Fruit fly (Drosophila melanogaster): ENCODE data around the gene CG42833.

Gene CG42833

DNA sequence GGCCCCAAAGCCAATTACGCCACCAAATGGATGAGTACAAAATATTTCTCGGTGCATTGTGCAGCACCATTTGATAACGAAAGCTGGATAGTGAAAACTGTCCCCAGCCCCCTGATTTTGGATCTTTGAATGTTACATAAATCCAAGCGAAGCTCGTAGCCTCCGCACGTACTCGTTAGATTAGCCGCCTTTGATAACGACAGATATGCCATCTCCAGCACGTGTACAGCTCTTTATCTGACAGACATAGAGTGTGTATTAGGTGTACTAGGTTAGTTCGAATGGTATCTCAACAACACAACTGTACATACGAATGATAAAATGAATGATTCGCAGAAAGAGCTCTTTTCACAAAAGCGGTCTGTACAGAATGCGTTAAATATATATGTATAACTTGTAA lies 3.6 kb upstream of the CG42833 start:
- no peak for TF ChIP-seq EcR (GFP tag; optimal IDR thresholded peaks at IDR 0.05)
- no peak for TF ChIP-seq Pif1B (GFP tag; optimal IDR thresholded peaks at IDR 0.05)
- TF ChIP-seq CG10348 (GFP tag; IDR thresholded peaks at IDR 0.05) = no peak
- TF ChIP-seq CG32121 (GFP tag; IDR thresholded peaks at IDR 0.05) = no peak
- TF ChIP-seq CG12605 (GFP tag; IDR thresholded peaks at IDR 0.05) = no peak
- TF ChIP-seq Pif1A (GFP tag; optimal IDR thresholded peaks at IDR 0.05) = no peak
- TF ChIP-seq CG9948 (tag; optimal IDR thresholded peaks at IDR 0.05) = no peak
- TF ChIP-seq CG17806 (tag; optimal IDR thresholded peaks at IDR 0.05) = no peak
- no peak for TF ChIP-seq Snoo (tag; optimal IDR thresholded peaks at IDR 0.05)
- no peak for TF ChIP-seq D1 (tag; optimal IDR thresholded peaks at IDR 0.05)
- no peak for TF ChIP-seq fd96Ca (GFP tag; IDR thresholded peaks at IDR 0.05)
- no peak for TF ChIP-seq gl (tag; optimal IDR thresholded peaks at IDR 0.05)
- TF ChIP-seq rn (GFP tag; IDR thresholded peaks at IDR 0.05) = no peak
- no peak for TF ChIP-seq CG15710 (tag; optimal IDR thresholded peaks at IDR 0.05)
- TF ChIP-seq CG8301 (tag; optimal IDR thresholded peaks at IDR 0.05) = no peak

DNA sequence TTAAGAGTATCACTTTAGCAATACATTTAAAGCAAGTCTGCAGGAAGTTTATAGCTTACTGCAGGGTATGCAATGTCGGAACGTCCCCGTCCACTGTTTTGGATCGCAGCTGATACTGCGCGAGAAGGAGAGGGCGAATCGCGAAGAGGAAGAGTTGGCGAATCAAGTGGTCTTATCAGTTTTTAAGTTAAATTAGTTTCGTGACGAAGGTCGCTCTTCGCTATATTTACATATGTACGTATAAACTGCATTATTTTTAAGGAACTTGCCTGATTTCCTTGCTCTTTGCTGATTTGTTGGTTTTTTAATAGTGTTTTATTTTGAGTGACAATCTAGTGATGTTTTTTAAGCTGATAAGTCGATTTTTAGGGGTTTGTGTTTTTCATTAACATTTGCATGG lies 2.7 kb upstream of the CG42833 start:
- TF ChIP-seq CG14655 (GFP tag; optimal IDR thresholded peaks at IDR 0.05) (no peak), Pif1B (GFP tag; optimal IDR thresholded peaks at IDR 0.05) (no peak), CG12605 (GFP tag; IDR thresholded peaks at IDR 0.05) (no peak), CG15710 (tag; optimal IDR thresholded peaks at IDR 0.05) (no peak), CG4496 (GFP tag; IDR thresholded peaks at IDR 0.05) (no peak), CG8159 (tag; optimal IDR thresholded peaks at IDR 0.05) (no peak), D1 (tag; optimal IDR thresholded peaks at IDR 0.05) (no peak), Snoo (tag; optimal IDR thresholded peaks at IDR 0.05) (no peak), CG13204 (GFP tag; optimal IDR thresholded peaks at IDR 0.05) (no peak)

DNA sequence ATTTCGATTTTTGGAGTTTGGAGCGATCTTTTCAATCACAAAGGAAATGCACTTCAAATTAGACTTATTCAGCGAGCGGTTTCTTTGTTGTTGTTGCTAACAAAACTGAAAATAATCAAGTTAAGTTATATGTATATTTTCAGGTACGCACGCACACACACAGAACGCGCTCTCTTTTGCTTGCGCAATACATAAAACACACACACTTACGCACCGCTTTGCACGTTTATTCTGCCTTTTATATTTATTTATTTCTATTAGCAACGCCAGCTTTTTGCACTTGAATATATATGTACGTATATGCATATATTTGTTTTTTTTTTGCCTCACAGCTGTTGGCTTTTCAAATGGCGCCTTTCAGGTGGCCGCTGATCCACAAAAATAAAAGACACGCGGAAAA lies 2.2 kb upstream of the CG42833 start:
- 0 out of 3 replicates have a peak, but pooled peaks have one; percentile 12 for TF ChIP-seq fd96Ca (GFP tag; IDR thresholded peaks at IDR 0.05)
- no peak for TF ChIP-seq Snoo (tag; optimal IDR thresholded peaks at IDR 0.05)
- TF ChIP-seq CG32121 (GFP tag; IDR thresholded peaks at IDR 0.05) = no peak
- no peak for TF ChIP-seq D1 (tag; optimal IDR thresholded peaks at IDR 0.05)
- TF ChIP-seq Pif1A (GFP tag; optimal IDR thresholded peaks at IDR 0.05) = no peak
- no peak for TF ChIP-seq CG17806 (tag; optimal IDR thresholded peaks at IDR 0.05)
- no peak for TF ChIP-seq CG34367 (tag; optimal IDR thresholded peaks at IDR 0.05)
- TF ChIP-seq gl (tag; optimal IDR thresholded peaks at IDR 0.05) = no peak

DNA sequence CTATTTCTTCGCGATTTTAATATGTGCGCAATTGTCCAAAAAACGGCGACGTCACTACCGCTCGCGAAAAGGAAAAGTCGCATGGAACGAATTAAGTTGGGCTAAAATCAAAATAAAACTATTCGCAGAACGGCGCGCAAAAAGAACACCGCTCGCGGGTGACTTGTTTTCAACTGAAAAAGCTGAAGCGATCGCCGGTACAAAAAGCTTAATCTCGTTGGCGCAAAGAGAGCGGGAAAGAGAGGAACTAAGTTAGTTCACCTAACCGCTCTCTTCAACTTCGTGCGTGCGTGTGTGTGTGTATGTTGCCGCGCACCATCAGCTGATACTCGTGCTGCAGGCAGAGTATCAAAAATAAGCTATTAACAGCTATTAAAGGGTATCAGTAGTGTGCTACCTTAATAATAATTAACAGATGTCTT lies 1.7 kb upstream of the CG42833 start, which contains the start of gene CG42674:
Gene CG42674 (minus strand): TSS at position 180 of the 422 bp plus-strand sequence.
- peak; percentile 30 for TF ChIP-seq Pif1B (GFP tag; optimal IDR thresholded peaks at IDR 0.05)
- peak; percentile 54; the same call in 1 of the 3 replicates for TF ChIP-seq CG4496 (GFP tag; IDR thresholded peaks at IDR 0.05)
- no peak for TF ChIP-seq rn (GFP tag; IDR thresholded peaks at IDR 0.05)
- TF ChIP-seq CG34367 (tag; optimal IDR thresholded peaks at IDR 0.05) = no peak

DNA sequence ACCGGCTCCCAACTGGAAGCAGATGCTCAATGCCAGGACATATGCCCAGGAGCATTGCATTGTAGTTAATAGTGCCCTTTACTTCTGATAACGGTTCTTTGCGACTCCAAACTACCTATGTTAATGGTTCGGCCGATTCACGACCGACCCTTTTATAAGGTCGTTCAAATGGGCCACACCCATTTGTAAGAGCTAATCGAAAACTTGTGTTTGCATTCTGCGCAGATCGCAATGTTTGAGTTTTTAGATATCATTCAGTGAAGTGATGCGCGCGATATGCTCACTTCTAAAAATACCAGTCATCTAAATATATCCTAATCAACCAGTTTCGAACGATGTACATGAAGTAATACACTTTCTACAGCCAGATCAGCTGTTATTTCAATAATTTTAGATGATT lies 1.6 kb downstream of the CG42833 start, which contains the start of gene obst-F:
Gene obst-F (minus strand): TSS at position 101 of the 400 bp plus-strand sequence.
- TF ChIP-seq CG17806 (tag; optimal IDR thresholded peaks at IDR 0.05) = no peak
- no peak for TF ChIP-seq Snoo (tag; optimal IDR thresholded peaks at IDR 0.05)
- TF ChIP-seq CG4496 (GFP tag; IDR thresholded peaks at IDR 0.05) = no peak
- TF ChIP-seq EcR (GFP tag; optimal IDR thresholded peaks at IDR 0.05) = no peak
- TF ChIP-seq Ets98B (GFP tag; IDR thresholded peaks at IDR 0.05) = no peak
- TF ChIP-seq CG9948 (tag; optimal IDR thresholded peaks at IDR 0.05) = no peak
- no peak for TF ChIP-seq CG32121 (GFP tag; IDR thresholded peaks at IDR 0.05)
- TF ChIP-seq CG15710 (tag; optimal IDR thresholded peaks at IDR 0.05) = no peak
- TF ChIP-seq CG12605 (GFP tag; IDR thresholded peaks at IDR 0.05) = no peak
- TF ChIP-seq Pif1B (GFP tag; optimal IDR thresholded peaks at IDR 0.05) = no peak
- TF ChIP-seq CG8301 (tag; optimal IDR thresholded peaks at IDR 0.05) = no peak

DNA sequence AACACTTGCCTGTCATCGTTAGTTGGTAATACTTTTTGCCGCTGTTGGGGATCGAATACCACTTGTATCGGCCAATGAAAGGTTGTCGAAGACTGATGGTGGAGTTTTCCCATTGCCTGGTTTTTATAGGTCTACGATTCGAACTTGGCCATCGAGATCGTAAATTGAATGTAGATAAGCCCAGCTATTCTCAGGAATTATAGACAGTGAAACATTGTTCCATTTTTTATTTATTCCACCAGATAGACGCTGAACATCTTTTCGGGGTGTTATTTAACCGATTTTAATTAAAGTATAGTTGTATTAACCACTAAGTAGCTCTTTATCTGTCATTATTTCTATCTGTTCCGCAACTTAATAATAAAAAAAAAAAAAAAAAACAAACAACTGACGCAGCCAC lies 3.7 kb downstream of the CG42833 start, which contains the start of gene CG7298:
Gene CG7298 (minus strand): TSS at position 101 of the 400 bp plus-strand sequence.
- TF ChIP-seq Pif1A (GFP tag; optimal IDR thresholded peaks at IDR 0.05) = no peak
- TF ChIP-seq EcR (GFP tag; optimal IDR thresholded peaks at IDR 0.05) = no peak
- no peak for TF ChIP-seq CG4496 (GFP tag; IDR thresholded peaks at IDR 0.05)
- no peak for TF ChIP-seq gl (tag; optimal IDR thresholded peaks at IDR 0.05)
- TF ChIP-seq CG8159 (tag; optimal IDR thresholded peaks at IDR 0.05) = no peak
- TF ChIP-seq rn (GFP tag; IDR thresholded peaks at IDR 0.05) = no peak
- no peak for TF ChIP-seq CG14655 (GFP tag; optimal IDR thresholded peaks at IDR 0.05)
- no peak for TF ChIP-seq CG8301 (tag; optimal IDR thresholded peaks at IDR 0.05)
- TF ChIP-seq CG12605 (GFP tag; IDR thresholded peaks at IDR 0.05) = no peak
- no peak for TF ChIP-seq D1 (tag; optimal IDR thresholded peaks at IDR 0.05)
- no peak for TF ChIP-seq CG34367 (tag; optimal IDR thresholded peaks at IDR 0.05)
- no peak for TF ChIP-seq CG15710 (tag; optimal IDR thresholded peaks at IDR 0.05)
- no peak for TF ChIP-seq CG10348 (GFP tag; IDR thresholded peaks at IDR 0.05)
- no peak for TF ChIP-seq Snoo (tag; optimal IDR thresholded peaks at IDR 0.05)
- no peak for TF ChIP-seq CG13204 (GFP tag; optimal IDR thresholded peaks at IDR 0.05)
- TF ChIP-seq Pif1B (GFP tag; optimal IDR thresholded peaks at IDR 0.05) = no peak
- TF ChIP-seq CG9948 (tag; optimal IDR thresholded peaks at IDR 0.05) = no peak
- TF ChIP-seq Ets98B (GFP tag; IDR thresholded peaks at IDR 0.05) = no peak
- TF ChIP-seq fd96Ca (GFP tag; IDR thresholded peaks at IDR 0.05) = no peak
- no peak for TF ChIP-seq CG32121 (GFP tag; IDR thresholded peaks at IDR 0.05)

DNA sequence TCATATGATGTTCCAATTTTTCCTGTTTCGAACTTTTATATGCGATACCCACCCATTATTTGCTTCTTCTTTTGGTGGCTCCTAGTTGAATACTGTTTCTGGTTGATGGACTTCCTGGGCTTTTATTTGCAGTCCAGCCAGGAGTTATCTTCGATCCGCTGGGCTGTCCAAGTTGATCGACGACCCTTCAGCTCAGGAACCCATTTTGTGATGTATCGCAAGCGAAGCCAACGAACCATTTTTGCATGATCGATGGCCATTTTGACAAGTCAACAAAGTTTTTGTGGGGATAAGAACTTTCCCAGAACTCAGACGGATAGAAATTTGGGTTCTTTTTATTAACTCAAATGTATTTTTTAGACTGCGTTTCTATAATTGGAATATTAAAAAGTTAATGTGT lies 6.1 kb downstream of the CG42833 start, which contains the start of gene CG7290:
Gene CG7290 (minus strand): TSS at position 101 of the 400 bp plus-strand sequence.
- TF ChIP-seq CG4496 (GFP tag; IDR thresholded peaks at IDR 0.05) = no peak
- no peak for TF ChIP-seq CG10348 (GFP tag; IDR thresholded peaks at IDR 0.05)
- TF ChIP-seq CG8159 (tag; optimal IDR thresholded peaks at IDR 0.05) = no peak
- TF ChIP-seq CG8301 (tag; optimal IDR thresholded peaks at IDR 0.05) = no peak
- no peak for TF ChIP-seq CG12605 (GFP tag; IDR thresholded peaks at IDR 0.05)
- TF ChIP-seq fd96Ca (GFP tag; IDR thresholded peaks at IDR 0.05) = no peak
- no peak for TF ChIP-seq rn (GFP tag; IDR thresholded peaks at IDR 0.05)
- no peak for TF ChIP-seq CG13204 (GFP tag; optimal IDR thresholded peaks at IDR 0.05)
- no peak for TF ChIP-seq Pif1A (GFP tag; optimal IDR thresholded peaks at IDR 0.05)
- TF ChIP-seq CG9948 (tag; optimal IDR thresholded peaks at IDR 0.05) = no peak
- no peak for TF ChIP-seq CG32121 (GFP tag; IDR thresholded peaks at IDR 0.05)
- no peak for TF ChIP-seq CG17806 (tag; optimal IDR thresholded peaks at IDR 0.05)
- TF ChIP-seq CG34367 (tag; optimal IDR thresholded peaks at IDR 0.05) = no peak
- no peak for TF ChIP-seq CG15710 (tag; optimal IDR thresholded peaks at IDR 0.05)
- no peak for TF ChIP-seq Ets98B (GFP tag; IDR thresholded peaks at IDR 0.05)
